Worm (Caenorhabditis elegans): Measurements from ENCODE around the gene C47E8.1.

DNA sequence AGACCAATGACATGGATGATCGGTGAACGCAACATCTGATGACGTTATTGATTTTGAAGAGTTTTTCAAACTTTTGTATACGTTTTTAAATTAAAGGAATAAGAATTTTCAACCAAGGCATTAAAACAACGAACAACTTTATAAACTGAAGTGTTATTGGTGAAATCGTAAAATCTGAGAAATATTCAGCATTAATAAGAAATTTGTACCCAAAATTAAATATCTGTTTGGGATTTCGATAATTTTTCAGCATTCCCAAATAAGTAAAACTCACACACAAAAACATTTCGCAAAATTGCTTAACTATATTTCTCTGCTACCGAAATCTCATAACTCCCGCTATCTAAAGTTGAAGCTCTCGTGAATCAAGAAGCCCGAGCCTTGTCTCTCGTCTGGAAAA lies 6.2 kb upstream of the C47E8.1 start:
- TF ChIP-seq unc-86 (tag; optimal IDR thresholded peaks at IDR 0.05) (no peak), pha-2 (tag; optimal IDR thresholded peaks at IDR 0.05) (no peak), fkh-10 (GFP tag; optimal IDR thresholded peaks at IDR 0.05) (no peak)
